Worm (Caenorhabditis elegans): ENCODE data around the gene K01G5.10.

DNA sequence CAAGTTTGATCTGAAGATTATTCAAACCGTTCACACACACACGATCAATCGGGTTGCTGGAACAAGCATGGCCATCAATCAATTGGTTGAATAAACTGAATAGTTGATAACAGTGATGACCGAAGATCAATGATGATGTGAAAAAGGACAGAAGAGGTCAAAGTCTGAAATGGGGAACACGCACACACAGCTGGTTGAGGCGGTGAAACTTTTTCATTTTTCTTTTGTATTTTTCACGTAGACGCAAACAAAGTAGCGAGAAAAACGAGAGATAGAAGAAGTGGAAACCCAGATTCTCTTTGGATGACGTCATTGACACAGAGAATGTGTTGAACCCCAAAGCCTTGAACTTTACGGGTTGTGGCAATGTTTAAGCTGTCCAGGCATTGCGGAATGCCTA is 40.8 kb downstream of the K01G5.10 start:
- TF ChIP-seq med-1 (GFP tag; optimal IDR thresholded peaks at IDR 0.05; ENCODE audit: insufficient read depth) (no peak), klf-2 (GFP tag; conservative IDR thresholded peaks at IDR 0.05) (no peak), cog-1 (tag; optimal IDR thresholded peaks at IDR 0.05) (no peak), flt-1 (GFP tag; IDR thresholded peaks at IDR 0.05) (no peak), ref-1 (GFP tag; conservative IDR thresholded peaks at IDR 0.05) (no peak), ztf-29 (GFP tag; IDR thresholded peaks at IDR 0.05) (no peak), tab-1 (GFP tag; IDR thresholded peaks at IDR 0.05) (no peak), ztf-23 (GFP tag; IDR thresholded peaks at IDR 0.05) (no peak)

Data from whole organism, midembryonic.